Worm (Caenorhabditis elegans) whole organism, L4 larva: ENCODE data around the gene F20B6.5.

Source experiments
- D1046.2 ChIP-seq: fragments of 200-800 bp; sonication (Bioruptor generic); IDR thresholded peaks from 2 replicates; pipeline ENCODE4 v1.3.6; 2022; ENCODE audit warnings: missing genetic modification characterization, missing compliant biosample characterization
- F44E2.7 ChIP-seq: fragments of 200-800 bp; sonication (Bioruptor generic); IDR thresholded peaks from 2 replicates; pipeline ENCODE4 v2.1.2; 2022; ENCODE audit warnings: missing genetic modification characterization, missing compliant biosample characterization
- F49E8.2 ChIP-seq: sonication (generic microtip); optimal IDR thresholded peaks from 2 replicates; lab custom pipeline; 2016; ENCODE audit warnings: missing compliant biosample characterization, mild to moderate bottlenecking, missing genetic modification characterization, borderline replicate concordance
- R02D3.7 ChIP-seq: fragments of 150-350 bp; sonication (generic microtip); optimal IDR thresholded peaks from 3 replicates; lab custom pipeline; 2014; ENCODE audit warnings: missing biosample characterization, missing genetic modification characterization
- T26A8.4 ChIP-seq: fragments of 200-800 bp; sonication (Bioruptor generic); IDR thresholded peaks from 2 replicates; pipeline ENCODE4 v1.3.6; 2022; ENCODE audit warnings: missing genetic modification characterization, missing compliant biosample characterization
- aha-1 ChIP-seq: fragments of 150-350 bp; peaks from one replicate; lab custom pipeline; 2014; ENCODE audit warnings: missing biosample characterization, missing genetic modification characterization
- ceh-20 ChIP-seq: fragments of 200-800 bp; sonication (Bioruptor generic); IDR thresholded peaks from 2 replicates; pipeline ENCODE4 v1.3.6; 2022; ENCODE audit warnings: missing genetic modification reagents, missing genetic modification characterization, missing compliant biosample characterization
- ceh-28 ChIP-seq: fragments of 150-350 bp; optimal IDR thresholded peaks from 2 replicates; lab custom pipeline; 2014; ENCODE audit warnings: missing biosample characterization, missing genetic modification reagents, missing genetic modification characterization
- daf-16 ChIP-seq, 3 experiments: sonication (generic microtip); optimal IDR thresholded peaks; 2 replicates each; lab custom pipeline; 2016 to 2017; ENCODE audit warnings: missing genetic modification characterization in 3 of 3, missing genetic modification reagents in 3 of 3, mild to moderate bottlenecking in 2 of 3, missing compliant biosample characterization in 2 of 3, missing biosample characterization in 1 of 3, moderate library complexity in 1 of 3
- dmd-6 ChIP-seq: fragments of 200-800 bp; sonication (Bioruptor generic); IDR thresholded peaks from 2 replicates; pipeline ENCODE4 v1.3.6; 2022; ENCODE audit warnings: missing genetic modification reagents, missing genetic modification characterization, missing compliant biosample characterization
- dve-1 ChIP-seq: sonication (generic microtip); optimal IDR thresholded peaks from 2 replicates; lab custom pipeline; 2017; ENCODE audit warnings: antibody characterized with exemption, mild to moderate bottlenecking, missing genetic modification characterization, missing compliant biosample characterization; ENCODE audit not compliant: insufficient read depth
- egl-27 ChIP-seq: sonication (generic microtip); optimal IDR thresholded peaks from 3 replicates; lab custom pipeline; 2017; ENCODE audit warnings: missing biosample characterization, missing genetic modification reagents, missing genetic modification characterization
- fos-1 ChIP-seq: fragments of 150-350 bp; optimal IDR thresholded peaks from 2 replicates; lab custom pipeline; 2014; ENCODE audit warnings: missing biosample characterization, missing genetic modification characterization
- gei-8 ChIP-seq: fragments of 200-800 bp; sonication (Bioruptor generic); optimal IDR thresholded peaks from 2 replicates; lab custom pipeline; 2018; ENCODE audit warnings: mild to moderate bottlenecking, missing genetic modification characterization, missing compliant biosample characterization
- hlh-11 ChIP-seq: fragments of 200-800 bp; sonication (Bioruptor generic); optimal IDR thresholded peaks from 2 replicates; lab custom pipeline; 2018; ENCODE audit warnings: mild to moderate bottlenecking, missing genetic modification characterization, missing compliant biosample characterization
- hlh-30 ChIP-seq: sonication (generic microtip); optimal IDR thresholded peaks from 2 replicates; lab custom pipeline; 2017; ENCODE audit warnings: antibody characterized with exemption, mild to moderate bottlenecking, missing genetic modification characterization, missing compliant biosample characterization; ENCODE audit not compliant: insufficient read depth
- lin-39 ChIP-seq: fragments of 150-350 bp; optimal IDR thresholded peaks from 2 replicates; lab custom pipeline; 2014; ENCODE audit warnings: missing biosample characterization, missing genetic modification reagents, missing genetic modification characterization
- lsy-2 ChIP-seq, 2 experiments: fragments of 150-350 bp in 1 of 2; sonication (generic microtip) in 1 of 2; optimal IDR thresholded peaks; 2 replicates each; lab custom pipeline; 2014 to 2017; ENCODE audit warnings: missing biosample characterization in 2 of 2, missing genetic modification characterization in 2 of 2
- madf-9 ChIP-seq: fragments of 200-800 bp; sonication (Bioruptor generic); conservative IDR thresholded peaks from 2 replicates; pipeline ENCODE4 v1.3.6; 2022; ENCODE audit warnings: missing genetic modification reagents, missing genetic modification characterization, missing compliant biosample characterization
- mdl-1 ChIP-seq, 2 experiments: fragments of 150-350 bp in 1 of 2; sonication (generic microtip) in 1 of 2; optimal IDR thresholded peaks; 2 replicates each; lab custom pipeline; 2014 to 2017; ENCODE audit warnings: missing biosample characterization in 2 of 2, missing genetic modification characterization in 2 of 2
- mdt-29 ChIP-seq: fragments of 200-800 bp; sonication (Bioruptor generic); IDR thresholded peaks from 2 replicates; pipeline ENCODE4 v1.3.6; 2022; ENCODE audit warnings: missing genetic modification reagents, missing genetic modification characterization, missing compliant biosample characterization
- mep-1 ChIP-seq: fragments of 150-350 bp; sonication (generic microtip); optimal IDR thresholded peaks from 3 replicates; lab custom pipeline; 2014; ENCODE audit warnings: missing biosample characterization, missing genetic modification characterization
- mxl-3 ChIP-seq: fragments of 200-800 bp; sonication (Bioruptor generic); optimal IDR thresholded peaks from 2 replicates; lab custom pipeline; 2018; ENCODE audit warnings: mild to moderate bottlenecking, missing genetic modification characterization, missing compliant biosample characterization
- nhr-11 ChIP-seq: fragments of 150-350 bp; optimal IDR thresholded peaks from 2 replicates; lab custom pipeline; 2014; ENCODE audit warnings: missing biosample characterization, missing genetic modification characterization
- nhr-28 ChIP-seq: fragments of 150-350 bp; optimal IDR thresholded peaks from 2 replicates; lab custom pipeline; 2014; ENCODE audit warnings: missing biosample characterization, missing genetic modification characterization
- nhr-48 ChIP-seq: sonication (generic microtip); optimal IDR thresholded peaks from 2 replicates; lab custom pipeline; 2016; ENCODE audit warnings: mild to moderate bottlenecking, missing genetic modification characterization, missing compliant biosample characterization
- nhr-77 ChIP-seq: fragments of 150-350 bp; optimal IDR thresholded peaks from 2 replicates; lab custom pipeline; 2014; ENCODE audit warnings: missing biosample characterization, missing genetic modification characterization
- php-3 ChIP-seq: fragments of 200-800 bp; sonication (Bioruptor generic); IDR thresholded peaks from 2 replicates; pipeline ENCODE4 v1.3.6; 2022; ENCODE audit warnings: missing genetic modification reagents, missing genetic modification characterization, missing compliant biosample characterization
- pqm-1 ChIP-seq: sonication (generic microtip); optimal IDR thresholded peaks from 2 replicates; lab custom pipeline; 2017; ENCODE audit warnings: missing biosample characterization, missing genetic modification characterization
- spr-3 ChIP-seq: fragments of 200-800 bp; sonication (Bioruptor generic); optimal IDR thresholded peaks from 2 replicates; lab custom pipeline; 2018; ENCODE audit warnings: mild to moderate bottlenecking, missing genetic modification characterization, missing compliant biosample characterization
- tra-1 ChIP-seq: fragments of 200-800 bp; sonication (Bioruptor generic); IDR thresholded peaks from 2 replicates; pipeline ENCODE4 v1.3.6; 2022; ENCODE audit warnings: missing genetic modification reagents, missing genetic modification characterization, missing compliant biosample characterization
- unc-130 ChIP-seq: sonication (generic microtip); optimal IDR thresholded peaks from 2 replicates; lab custom pipeline; 2016; ENCODE audit warnings: missing genetic modification reagents, missing genetic modification characterization, missing compliant biosample characterization
- unc-39 ChIP-seq: sonication (generic microtip); optimal IDR thresholded peaks from 2 replicates; lab custom pipeline; 2017; ENCODE audit warnings: missing biosample characterization, missing genetic modification characterization
- unc-62 ChIP-seq, 3 experiments: fragments of 150-350 bp in 1 of 3; sonication (generic microtip); optimal IDR thresholded peaks in 2 of 3; peaks in 1 of 3; 1 replicate in 1 of 3; 2 replicates in 2 of 3; lab custom pipeline; 2014 to 2017; ENCODE audit warnings: missing biosample characterization in 3 of 3, missing genetic modification characterization in 3 of 3, missing genetic modification reagents in 3 of 3, missing genotype in 1 of 3
- zfp-2 ChIP-seq: sonication (generic microtip); optimal IDR thresholded peaks from 2 replicates; lab custom pipeline; 2016; ENCODE audit warnings: mild to moderate bottlenecking, missing genetic modification characterization, missing compliant biosample characterization

F20B6.5 gene

DNA sequence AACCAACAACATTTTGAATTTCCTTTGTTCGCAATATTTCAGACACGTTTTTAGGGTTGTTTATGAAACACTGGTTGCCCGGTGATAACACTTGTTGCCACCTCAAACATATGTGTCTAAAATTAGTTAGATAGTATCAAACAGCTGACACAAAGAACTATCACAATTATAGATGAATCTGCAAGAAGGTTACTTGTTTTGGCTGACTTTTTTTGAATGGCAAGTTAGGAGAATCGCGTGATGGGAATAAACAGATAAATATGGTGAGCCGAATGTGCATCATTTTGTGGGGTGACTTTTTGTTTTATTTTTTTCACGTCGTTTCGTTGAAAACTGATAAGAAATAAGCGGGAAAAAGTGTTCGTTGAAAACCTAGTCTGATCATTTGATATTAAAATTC is 45.4 kb upstream of the F20B6.5 start:
- TF ChIP-seq madf-9 (GFP tag; lab: Robert Waterston, UW) (no peak), T26A8.4 (GFP tag; lab: Robert Waterston, UW) (no peak), F44E2.7 (GFP tag; lab: Robert Waterston, UW) (no peak), unc-39 (tag; lab: Kevin White, UChicago) (no peak), daf-16 (GFP tag; optimal IDR thresholded peaks at IDR 0.05; lab: Kevin White, UChicago) (peak in 1 of 2 experiments; percentile 3), daf-16 (tag; optimal IDR thresholded peaks at IDR 0.05; lab: Kevin White, UChicago) (peak; percentile 99), aha-1 (peak; percentile 92), ceh-28 (tag; lab: Kevin White, UChicago) (no peak), pqm-1 (tag; lab: Kevin White, UChicago) (peak; percentile 62), nhr-28 (tag; lab: Kevin White, UChicago) (peak; percentile 36), dmd-6 (GFP tag; lab: Robert Waterston, UW) (peak; percentile 75), gei-8 (GFP tag; lab: Kevin White, UChicago) (no peak), fos-1 (tag; lab: Kevin White, UChicago) (no peak), php-3 (GFP tag; lab: Robert Waterston, UW) (peak; percentile 43; the same call in 1 of the 2 replicates), mdt-29 (GFP tag; lab: Robert Waterston, UW) (peak; percentile 76), nhr-77 (tag; lab: Kevin White, UChicago) (no peak), D1046.2 (GFP tag; lab: Robert Waterston, UW) (no peak), egl-27 (tag; lab: Kevin White, UChicago) (no peak), ceh-20 (GFP tag; lab: Robert Waterston, UW) (no peak), R02D3.7 (tag; lab: Kevin White, UChicago) (no peak), mep-1 (peak; percentile 37), unc-130 (GFP tag; lab: Kevin White, UChicago) (no peak), lsy-2 (tag; optimal IDR thresholded peaks at IDR 0.05; lab: Kevin White, UChicago) (peak in 1 of 2 experiments; percentile 0), lin-39 (no peak), zfp-2 (no peak), hlh-30 (tag; lab: Kevin White, UChicago) (peak; percentile 36), hlh-11 (tag; lab: Kevin White, UChicago) (peak; percentile 73), mxl-3 (peak; percentile 3), dve-1 (tag; lab: Kevin White, UChicago) (peak; percentile 84), tra-1 (GFP tag; lab: Robert Waterston, UW) (0 out of 2 replicates have a peak, but pooled peaks have one; percentile 51)
- TF ChIP-seq, all 104 proteins: peak for 14

DNA sequence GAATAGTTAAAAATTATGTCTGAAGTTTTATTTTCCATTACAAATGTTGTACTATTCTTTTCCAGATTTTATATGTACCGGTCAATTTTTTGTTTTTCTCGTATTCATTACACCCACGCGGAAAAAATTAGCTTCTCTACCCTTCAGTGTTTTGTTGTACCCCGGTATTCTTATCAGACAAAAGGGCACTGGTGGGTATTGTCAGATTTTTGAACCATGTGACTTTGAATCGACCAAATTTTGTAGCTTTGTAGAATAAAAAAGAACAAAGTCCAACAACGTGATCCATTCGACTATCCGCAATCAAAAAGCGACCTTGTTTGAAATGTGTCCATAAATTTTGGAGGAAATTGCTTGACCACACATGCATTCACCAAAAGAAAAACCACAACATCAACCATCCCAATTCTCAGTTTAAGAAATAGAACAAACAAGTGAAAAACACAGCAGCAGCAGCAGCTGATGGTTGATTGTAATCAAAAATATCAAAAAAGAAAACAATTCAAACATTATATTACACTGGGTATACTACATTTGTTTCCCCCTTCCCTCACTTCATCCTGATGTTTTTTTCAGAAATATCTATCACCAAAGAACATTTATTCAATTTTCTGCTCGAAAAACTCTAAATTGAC is 44.9 kb upstream of the F20B6.5 start:
- peak; percentile 71 for TF ChIP-seq nhr-28 (tag; lab: Kevin White, UChicago)
- TF ChIP-seq hlh-30 (tag; lab: Kevin White, UChicago) = peak; percentile 68
- peak in 1 of 2 experiments; percentile 64 for TF ChIP-seq mdl-1 (tag; optimal IDR thresholded peaks at IDR 0.05; lab: Kevin White, UChicago)
- TF ChIP-seq ceh-20 (GFP tag; lab: Robert Waterston, UW) = no peak
- peak; percentile 48 for TF ChIP-seq nhr-77 (tag; lab: Kevin White, UChicago)
- peak; percentile 77 for TF ChIP-seq dve-1 (tag; lab: Kevin White, UChicago)
- peak; percentile 25 for TF ChIP-seq hlh-11 (tag; lab: Kevin White, UChicago)
- TF ChIP-seq tra-1 (GFP tag; lab: Robert Waterston, UW) = no peak
- TF ChIP-seq daf-16 (GFP tag; optimal IDR thresholded peaks at IDR 0.05; lab: Kevin White, UChicago) = peak in 1 of 2 experiments; percentile 85
- TF ChIP-seq daf-16 (tag; optimal IDR thresholded peaks at IDR 0.05; lab: Kevin White, UChicago) = peak; percentile 71
- TF ChIP-seq unc-62 (GFP tag; optimal IDR thresholded peaks at IDR 0.05 in 1 of 2; lab: Kevin White, UChicago) = peak in 1 of 2 experiments; percentile 78
- no peak for TF ChIP-seq unc-62 (tag; optimal IDR thresholded peaks at IDR 0.05; lab: Kevin White, UChicago)
- TF ChIP-seq spr-3 (GFP tag; lab: Kevin White, UChicago) = no peak
- TF ChIP-seq F49E8.2 (tag; lab: Kevin White, UChicago) = no peak
- TF ChIP-seq mdt-29 (GFP tag; lab: Robert Waterston, UW) = peak; percentile 50; the same call in 1 of the 2 replicates
- peak; percentile 43 for TF ChIP-seq nhr-48 (tag; lab: Kevin White, UChicago)
- peak; percentile 15; the same call in 1 of the 2 replicates for TF ChIP-seq dmd-6 (GFP tag; lab: Robert Waterston, UW)
- peak; percentile 2 for TF ChIP-seq nhr-11 (tag; lab: Kevin White, UChicago)
- peak; percentile 13 for TF ChIP-seq mep-1
